Fruit fly (Drosophila melanogaster) whole organism, embryonic: ENCODE data around the gene CG31638.

Experiments
- CG10543 ChIP-seq: fragments of 200-800 bp; sonication (Bioruptor generic); optimal IDR thresholded peaks from 3 replicates; lab custom pipeline; 2017; ENCODE audit warnings: missing biosample characterization, mild to moderate bottlenecking, missing genetic modification characterization, moderate library complexity
- CG11085 ChIP-seq: fragments of 200-800 bp; sonication (Bioruptor generic); IDR thresholded peaks from 2 replicates; pipeline ENCODE4 v1.3.6; 2022; ENCODE audit warnings: missing biosample characterization, missing genetic modification characterization
- CG12769 ChIP-seq: fragments of 200-800 bp; sonication (Bioruptor generic); optimal IDR thresholded peaks from 2 replicates; lab custom pipeline; 2019; ENCODE audit warnings: missing biosample characterization, mild to moderate bottlenecking, missing genetic modification characterization, moderate library complexity
- CG14667 ChIP-seq: fragments of 200-800 bp; sonication (Bioruptor generic); IDR thresholded peaks from 2 replicates; pipeline ENCODE4 v1.3.6; 2022; ENCODE audit warnings: missing biosample characterization, missing genetic modification characterization
- CG1529 ChIP-seq: fragments of 200-800 bp; sonication (Bioruptor generic); optimal IDR thresholded peaks from 3 replicates; lab custom pipeline; 2018; ENCODE audit warnings: missing biosample characterization, missing genetic modification characterization
- CG15514 ChIP-seq: fragments of 200-800 bp; sonication (Bioruptor generic); optimal IDR thresholded peaks from 3 replicates; lab custom pipeline; 2017; ENCODE audit warnings: missing biosample characterization, missing genetic modification characterization, mild to moderate bottlenecking, moderate library complexity, missing genetic modification reagents
- CG16813 ChIP-seq: fragments of 200-800 bp; sonication (Bioruptor generic); IDR thresholded peaks from 3 replicates; pipeline ENCODE4 v1.3.6; 2022; ENCODE audit warnings: missing biosample characterization, missing genetic modification characterization; ENCODE audit not compliant: partially characterized antibody
- CG17361 ChIP-seq: fragments of 200-800 bp; sonication (Bioruptor generic); IDR thresholded peaks from 3 replicates; pipeline ENCODE4 v1.3.6; 2022; ENCODE audit warnings: missing biosample characterization, missing genetic modification characterization
- CG17385 ChIP-seq: fragments of 200-800 bp; sonication (Bioruptor generic); optimal IDR thresholded peaks from 3 replicates; lab custom pipeline; 2018; ENCODE audit warnings: missing biosample characterization, mild to moderate bottlenecking, missing genetic modification characterization
- CG2678 ChIP-seq: fragments of 200-800 bp; sonication (Bioruptor generic); optimal IDR thresholded peaks from 3 replicates; lab custom pipeline; 2019; ENCODE audit warnings: missing biosample characterization, mild to moderate bottlenecking, missing genetic modification characterization, moderate library complexity
- CG32767 ChIP-seq: fragments of 200-800 bp; sonication (Bioruptor generic); IDR thresholded peaks from 2 replicates; pipeline ENCODE4 v1.3.6; 2022; ENCODE audit warnings: missing biosample characterization, missing genetic modification characterization
- CG4707 ChIP-seq: fragments of 200-800 bp; sonication (Bioruptor generic); optimal IDR thresholded peaks from 2 replicates; lab custom pipeline; 2018; ENCODE audit warnings: missing biosample characterization, mild to moderate bottlenecking, missing genetic modification characterization, moderate library complexity
- CG6272 ChIP-seq: fragments of 200-800 bp; sonication (Bioruptor generic); IDR thresholded peaks from 2 replicates; pipeline ENCODE4 v1.3.6; 2022; ENCODE audit warnings: missing biosample characterization, missing genetic modification characterization
- CG6791 ChIP-seq: fragments of 200-800 bp; sonication (Bioruptor generic); IDR thresholded peaks from 3 replicates; pipeline ENCODE4 v1.3.6; 2022; ENCODE audit warnings: missing biosample characterization, missing genetic modification characterization; ENCODE audit not compliant: partially characterized antibody
- CG6813 ChIP-seq: fragments of 200-800 bp; sonication (Bioruptor generic); optimal IDR thresholded peaks from 2 replicates; lab custom pipeline; 2017; ENCODE audit warnings: missing biosample characterization, missing genetic modification characterization, mild to moderate bottlenecking, moderate library complexity, missing genetic modification reagents
- CG8290 ChIP-seq, 3 experiments: fragments of 200-800 bp; sonication (Bioruptor generic); optimal IDR thresholded peaks; 2 replicates each; lab custom pipeline; 2016 to 2019; ENCODE audit warnings: missing biosample characterization in 3 of 3, missing genetic modification characterization in 3 of 3, mild to moderate bottlenecking in 2 of 3, moderate library complexity in 1 of 3
- CG9817 ChIP-seq: fragments of 200-800 bp; sonication (Bioruptor generic); optimal IDR thresholded peaks from 2 replicates; lab custom pipeline; 2018; ENCODE audit warnings: missing biosample characterization, mild to moderate bottlenecking, missing genetic modification characterization, moderate library complexity
- D ChIP-seq, 2 experiments: fragments of 200-800 bp in 1 of 2; fragments of >200 bp in 1 of 2; sonication (Bioruptor generic) in 1 of 2; optimal IDR thresholded peaks; 2 replicates in 1 of 2; 3 replicates in 1 of 2; lab custom pipeline; 2017; ENCODE audit warnings: mild to moderate bottlenecking in 1 of 2, missing biosample characterization in 1 of 2, missing genetic modification characterization in 1 of 2, missing genetic modification reagents in 1 of 2
- Deaf1 ChIP-seq: fragments of 200-800 bp; optimal IDR thresholded peaks from 3 replicates; lab custom pipeline; 2019; ENCODE audit warnings: missing biosample characterization, mild to moderate bottlenecking, missing genetic modification characterization, moderate library complexity
- Drgx ChIP-seq: fragments of 200-800 bp; sonication (Bioruptor generic); IDR thresholded peaks from 2 replicates; pipeline ENCODE4 v1.3.6; 2022; ENCODE audit warnings: missing biosample characterization, missing genetic modification characterization
- HLH4C ChIP-seq: fragments of 200-800 bp; sonication (Bioruptor generic); IDR thresholded peaks from 3 replicates; pipeline ENCODE4 v1.3.6; 2022; ENCODE audit warnings: missing biosample characterization, missing genetic modification characterization; ENCODE audit not compliant: partially characterized antibody
- Hr51 ChIP-seq, 2 experiments: fragments of 200-800 bp; sonication (Bioruptor generic); optimal IDR thresholded peaks; 2 replicates in 1 of 2; 3 replicates in 1 of 2; lab custom pipeline; 2016 to 2018; ENCODE audit warnings: missing biosample characterization in 2 of 2, missing genetic modification characterization in 2 of 2, mild to moderate bottlenecking in 1 of 2, moderate library complexity in 1 of 2
- Hr78 ChIP-seq, 2 experiments: fragments of 200-800 bp in 1 of 2; fragments of >200 bp in 1 of 2; sonication (Bioruptor generic) in 1 of 2; optimal IDR thresholded peaks; 2 replicates each; lab custom pipeline; 2017 to 2019; ENCODE audit warnings: missing biosample characterization in 2 of 2, missing genetic modification characterization in 2 of 2, mild to moderate bottlenecking in 1 of 2, moderate library complexity in 1 of 2
- Myb ChIP-seq: fragments of 200-800 bp; sonication (Bioruptor generic); optimal IDR thresholded peaks from 2 replicates; lab custom pipeline; 2016; ENCODE audit warnings: missing biosample characterization, missing genetic modification characterization
- NFAT ChIP-seq: fragments of 200-800 bp; sonication (Bioruptor generic); IDR thresholded peaks from 2 replicates; pipeline ENCODE4 v1.3.6; 2022; ENCODE audit warnings: missing biosample characterization, missing genetic modification characterization
- Nf-YC ChIP-seq: fragments of 200-800 bp; optimal IDR thresholded peaks from 3 replicates; lab custom pipeline; 2019; ENCODE audit warnings: missing biosample characterization, mild to moderate bottlenecking, missing genetic modification characterization, moderate library complexity
- NfI ChIP-seq: fragments of 200-800 bp; sonication (Bioruptor generic); optimal IDR thresholded peaks from 3 replicates; lab custom pipeline; 2018; ENCODE audit warnings: missing biosample characterization, mild to moderate bottlenecking, missing genetic modification characterization, moderate library complexity
- Oli ChIP-seq: fragments of 200-800 bp; sonication (Bioruptor generic); optimal IDR thresholded peaks from 2 replicates; lab custom pipeline; 2018; ENCODE audit warnings: missing biosample characterization, mild to moderate bottlenecking, missing genetic modification characterization, moderate library complexity
- Sox100B ChIP-seq: fragments of 200-800 bp; sonication (Bioruptor generic); optimal IDR thresholded peaks from 3 replicates; lab custom pipeline; 2018; ENCODE audit warnings: missing biosample characterization, mild to moderate bottlenecking, missing genetic modification characterization
- Sry-δ ChIP-seq: fragments of 200-800 bp; sonication (Bioruptor generic); optimal IDR thresholded peaks from 2 replicates; lab custom pipeline; 2016; ENCODE audit warnings: missing biosample characterization, missing genetic modification characterization
- Trl ChIP-seq, 3 experiments: fragments of >200 bp in 2 of 3; fragments of 200-800 bp in 1 of 3; sonication (Bioruptor generic) in 1 of 3; optimal IDR thresholded peaks; 2 replicates in 1 of 3; 3 replicates in 2 of 3; lab custom pipeline; 2016 to 2017; ENCODE audit warnings: missing biosample characterization in 1 of 3, missing genetic modification characterization in 1 of 3
- abd-A ChIP-seq: fragments of 200-800 bp; sonication (Bioruptor generic); optimal IDR thresholded peaks from 3 replicates; lab custom pipeline; 2019; ENCODE audit warnings: missing biosample characterization, mild to moderate bottlenecking, missing genetic modification characterization, moderate library complexity
- chinmo ChIP-seq: fragments of 200-800 bp; sonication (Bioruptor generic); IDR thresholded peaks from 4 replicates; pipeline ENCODE4 v1.3.6; 2022; ENCODE audit warnings: missing biosample characterization, missing genetic modification characterization; ENCODE audit not compliant: partially characterized antibody
- dati ChIP-seq: fragments of 200-800 bp; sonication (Bioruptor generic); IDR thresholded peaks from 2 replicates; pipeline ENCODE4 v1.3.6; 2022; ENCODE audit warnings: missing biosample characterization, missing genetic modification characterization
- dmrt99B ChIP-seq: fragments of 200-800 bp; sonication (Bioruptor generic); optimal IDR thresholded peaks from 2 replicates; lab custom pipeline; 2018; ENCODE audit warnings: missing biosample characterization, mild to moderate bottlenecking, missing genetic modification characterization, moderate library complexity
- ewg ChIP-seq: fragments of 200-800 bp; sonication (Bioruptor generic); optimal IDR thresholded peaks from 3 replicates; lab custom pipeline; 2017; ENCODE audit warnings: mild to moderate bottlenecking, missing biosample characterization, missing genetic modification reagents, missing genetic modification characterization
- gsb-n ChIP-seq: fragments of 200-800 bp; sonication (Bioruptor generic); optimal IDR thresholded peaks from 3 replicates; lab custom pipeline; 2018; ENCODE audit warnings: missing biosample characterization, mild to moderate bottlenecking, missing genetic modification characterization
- repo ChIP-seq: fragments of 200-800 bp; sonication (Bioruptor generic); optimal IDR thresholded peaks from 2 replicates; lab custom pipeline; 2016; ENCODE audit warnings: missing biosample characterization, missing genetic modification characterization
- row ChIP-seq: fragments of 200-800 bp; sonication (Bioruptor generic); IDR thresholded peaks from 3 replicates; pipeline ENCODE4 v1.3.6; 2022; ENCODE audit warnings: missing biosample characterization, missing genetic modification characterization
- slou ChIP-seq: fragments of 200-800 bp; sonication (Bioruptor generic); optimal IDR thresholded peaks from 3 replicates; lab custom pipeline; 2016; ENCODE audit warnings: missing biosample characterization, missing genetic modification characterization
- tio ChIP-seq: fragments of 200-800 bp; sonication (Bioruptor generic); optimal IDR thresholded peaks from 2 replicates; lab custom pipeline; 2017; ENCODE audit warnings: missing biosample characterization, missing genetic modification characterization, inconsistent platforms
- trh ChIP-seq: fragments of 200-800 bp; sonication (Bioruptor generic); optimal IDR thresholded peaks from 2 replicates; lab custom pipeline; 2016; ENCODE audit warnings: missing biosample characterization, missing genetic modification characterization
- vnd ChIP-seq: fragments of 200-800 bp; sonication (Bioruptor generic); IDR thresholded peaks from 3 replicates; pipeline ENCODE4 v1.3.6; 2022; ENCODE audit warnings: missing biosample characterization, missing genetic modification characterization; ENCODE audit not compliant: partially characterized antibody
- z ChIP-seq: fragments of 200-800 bp; sonication (Bioruptor generic); IDR thresholded peaks from 3 replicates; pipeline ENCODE4 v1.3.6; 2022; ENCODE audit warnings: missing biosample characterization, missing genetic modification characterization

The CG31638 gene

DNA sequence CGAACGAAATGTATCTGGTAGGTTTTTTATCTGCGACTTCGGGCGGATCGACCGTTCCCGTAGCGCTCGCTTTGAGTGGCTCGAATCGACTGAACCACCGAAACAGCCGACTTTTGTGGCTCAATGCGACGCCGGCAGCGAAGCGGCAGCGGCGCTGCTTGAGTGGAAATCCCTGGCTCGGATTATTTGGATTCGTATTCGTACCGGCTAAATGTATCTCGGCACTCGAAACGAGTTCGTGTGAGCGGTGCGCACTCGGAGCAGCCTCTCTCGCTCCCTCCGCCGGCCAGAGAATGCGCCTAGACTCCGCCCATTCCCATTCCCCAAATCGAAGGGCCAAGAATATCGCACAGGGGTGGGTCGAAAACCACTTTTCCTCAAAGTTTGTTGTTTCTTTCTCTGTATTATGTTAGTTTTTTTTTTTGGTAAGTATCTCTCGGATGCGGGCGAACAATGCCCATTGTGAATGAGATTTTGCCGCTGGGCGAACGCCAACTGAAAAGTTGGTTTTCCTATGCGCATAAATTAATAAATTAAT lies 45.3 kb downstream of the CG31638 start (continued):
- no peak for TF ChIP-seq D (optimal IDR thresholded peaks at IDR 0.05; lab: Kevin White, UChicago)
- TF ChIP-seq D (GFP tag; optimal IDR thresholded peaks at IDR 0.05; lab: Kevin White, UChicago): no peak
- TF ChIP-seq CG14667 (GFP tag; lab: Robert Waterston, UW): no peak
- TF ChIP-seq CG9817 (tag; lab: Kevin White, UChicago): no peak
- no peak for TF ChIP-seq CG10543 (GFP tag; lab: Kevin White, UChicago)
- no peak for TF ChIP-seq CG6272 (GFP tag; lab: Robert Waterston, UW)
- TF ChIP-seq Trl (optimal IDR thresholded peaks at IDR 0.05; lab: Kevin White, UChicago): peak in 1 of 2 experiments; percentile 9
- TF ChIP-seq Trl (GFP tag; optimal IDR thresholded peaks at IDR 0.05; lab: Kevin White, UChicago): no peak
- peak; percentile 52 for TF ChIP-seq abd-A (tag; lab: Kevin White, UChicago)
- peak; percentile 33 for TF ChIP-seq ewg
- no peak for TF ChIP-seq Hr78 (GFP tag; optimal IDR thresholded peaks at IDR 0.05; lab: Kevin White, UChicago)
- peak; percentile 44; the same call in 1 of the 3 replicates for TF ChIP-seq CG6791
- no peak for TF ChIP-seq CG11085 (GFP tag; lab: Robert Waterston, UW)
- TF ChIP-seq Sox100B (GFP tag; lab: Kevin White, UChicago): no peak
- peak; percentile 97 for TF ChIP-seq Nf-YC (tag; lab: Kevin White, UChicago)
- no peak for TF ChIP-seq CG15514
- TF ChIP-seq NfI (GFP tag; lab: Kevin White, UChicago): no peak
- no peak for TF ChIP-seq slou (GFP tag; lab: Kevin White, UChicago)
- TF ChIP-seq CG2678 (tag; lab: Kevin White, UChicago): no peak
- TF ChIP-seq CG16813 (GFP tag; lab: Robert Waterston, UW): peak; percentile 14; the same call in 1 of the 3 replicates
- TF ChIP-seq repo (GFP tag; lab: Kevin White, UChicago): no peak
- 0 out of 2 replicates have a peak, but pooled peaks have one; percentile 31 for TF ChIP-seq CG32767
- TF ChIP-seq Myb (GFP tag; lab: Kevin White, UChicago): no peak
- no peak for TF ChIP-seq CG6813 (GFP tag; lab: Kevin White, UChicago)
- TF ChIP-seq chinmo (GFP tag; lab: Robert Waterston, UW): peak; percentile 82; the same call in 1 of the 4 replicates
- TF ChIP-seq NFAT (GFP tag; lab: Robert Waterston, UW): no peak
- TF ChIP-seq z (GFP tag; lab: Robert Waterston, UW): peak; percentile 100
- no peak for TF ChIP-seq Drgx (GFP tag; lab: Robert Waterston, UW)
- no peak for TF ChIP-seq CG4707 (GFP tag; lab: Kevin White, UChicago)

- TF ChIP-seq dati (no peak), tio (GFP tag; lab: Kevin White, UChicago) (peak; percentile 25), HLH4C (peak; percentile 45; the same call in 2 of the 3 replicates), CG16813 (GFP tag; lab: Robert Waterston, UW) (peak; percentile 63), CG17361 (peak; percentile 29; the same call in 1 of the 3 replicates), CG8290 (GFP tag; optimal IDR thresholded peaks at IDR 0.05; lab: Kevin White, UChicago) (peak; percentile 39), CG8290 (tag; optimal IDR thresholded peaks at IDR 0.05; lab: Kevin White, UChicago) (peak in 1 of 2 experiments; percentile 86), trh (no peak), CG12769 (tag; lab: Kevin White, UChicago) (no peak), CG1529 (GFP tag; lab: Kevin White, UChicago) (peak; percentile 23), CG17385 (peak; percentile 28), D (optimal IDR thresholded peaks at IDR 0.05; lab: Kevin White, UChicago) (no peak), D (GFP tag; optimal IDR thresholded peaks at IDR 0.05; lab: Kevin White, UChicago) (peak; percentile 21), Oli (tag; lab: Kevin White, UChicago) (peak; percentile 57), Hr51 (GFP tag; optimal IDR thresholded peaks at IDR 0.05; lab: Kevin White, UChicago) (peak in 1 of 2 experiments; percentile 10), vnd (GFP tag; lab: Robert Waterston, UW) (peak; percentile 49; the same call in 1 of the 3 replicates), dmrt99B (tag; lab: Kevin White, UChicago) (peak; percentile 33), Sry-δ (GFP tag; lab: Kevin White, UChicago) (no peak), row (GFP tag; lab: Robert Waterston, UW) (peak; percentile 52; the same call in 2 of the 3 replicates), Deaf1 (peak; percentile 12), gsb-n (peak; percentile 57)
Measured at dm6 chr2L:6539623-6540381, 48.9 kb downstream of the CG31638 start.
